Worm (Caenorhabditis elegans): ENCODE data around the gene C35A5.4.
A peak's percentile ranks its signal among the peaks of the same experiment; 100 is the strongest.

Gene C35A5.4

DNA sequence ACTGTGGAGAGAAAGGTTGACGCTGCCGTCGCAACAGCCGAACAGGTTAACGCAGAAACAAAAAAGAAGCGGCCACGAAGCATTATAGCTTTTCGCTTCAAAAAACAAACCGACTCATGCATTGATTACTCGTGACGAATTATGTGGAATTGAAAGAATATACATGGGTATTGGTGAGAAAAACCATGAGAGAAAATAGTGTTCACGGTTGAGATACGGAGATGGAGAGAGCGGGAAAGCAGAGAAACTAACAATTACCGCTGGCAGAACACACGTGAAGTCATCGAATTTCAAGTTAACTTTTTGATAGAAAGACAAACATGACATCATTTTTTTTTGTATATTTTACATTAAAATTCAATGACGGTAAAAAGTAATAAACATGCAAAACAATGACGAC is 38.5 kb downstream of the C35A5.4 start (continued):
- TF ChIP-seq nhr-84 (tag; optimal IDR thresholded peaks at IDR 0.05) (no peak), lir-3 (tag; optimal IDR thresholded peaks at IDR 0.05; ENCODE audit: poor library complexity) (no peak), nhr-47 (tag; optimal IDR thresholded peaks at IDR 0.05) (no peak), pqm-1 (tag; optimal IDR thresholded peaks at IDR 0.05) (no peak), hlh-4 (tag; optimal IDR thresholded peaks at IDR 0.05) (no peak), lin-13 (GFP tag; optimal IDR thresholded peaks at IDR 0.05) (no peak), mep-1 (tag; optimal IDR thresholded peaks at IDR 0.05) (peak; percentile 42), hpl-2 (GFP tag; optimal IDR thresholded peaks at IDR 0.05) (no peak), pax-3 (tag; optimal IDR thresholded peaks at IDR 0.05) (no peak), fkh-8 (tag; optimal IDR thresholded peaks at IDR 0.05) (peak; percentile 50), blmp-1 (tag; optimal IDR thresholded peaks at IDR 0.05) (peak; percentile 44), unc-30 (tag; optimal IDR thresholded peaks at IDR 0.05) (no peak), nhr-19 (GFP tag; conservative IDR thresholded peaks at IDR 0.05) (no peak), nhr-11 (tag; optimal IDR thresholded peaks at IDR 0.05) (no peak), ces-1 (GFP tag; optimal IDR thresholded peaks at IDR 0.05) (no peak), nhr-12 (tag; optimal IDR thresholded peaks at IDR 0.05) (no peak), lin-35 (GFP tag; optimal IDR thresholded peaks at IDR 0.05) (peak; percentile 7 to 56), ztf-4 (tag; optimal IDR thresholded peaks at IDR 0.05) (no peak), swsn-7 (tag; optimal IDR thresholded peaks at IDR 0.05) (no peak), lsy-2 (tag; optimal IDR thresholded peaks at IDR 0.05) (no peak), ceh-63 (GFP tag; optimal IDR thresholded peaks at IDR 0.05) (no peak), Y116A8C.19 (tag; optimal IDR thresholded peaks at IDR 0.05; ENCODE audit: borderline replicate concordance) (no peak), sox-4 (tag; optimal IDR thresholded peaks at IDR 0.05) (no peak), C16A3.4 (tag; optimal IDR thresholded peaks at IDR 0.05) (no peak), ztf-11 (tag; optimal IDR thresholded peaks at IDR 0.05) (no peak), isw-1 (GFP tag; IDR thresholded peaks at IDR 0.05) (no peak), nhr-237 (tag; optimal IDR thresholded peaks at IDR 0.05) (no peak), unc-62 (GFP tag; optimal IDR thresholded peaks at IDR 0.05) (no peak), aly-2 (tag; optimal IDR thresholded peaks at IDR 0.05) (no peak), ceh-82 (tag; optimal IDR thresholded peaks at IDR 0.05) (no peak), tlp-1 (tag; optimal IDR thresholded peaks at IDR 0.05) (no peak), lin-39 (tag; optimal IDR thresholded peaks at IDR 0.05) (no peak), mef-2 (tag; optimal IDR thresholded peaks at IDR 0.05) (no peak), aha-1 (tag; optimal IDR thresholded peaks at IDR 0.05) (no peak), zag-1 (tag; optimal IDR thresholded peaks at IDR 0.05) (no peak), nhr-85 (tag) (no peak), egl-27 (tag; optimal IDR thresholded peaks at IDR 0.05) (no peak), dsc-1 (tag; optimal IDR thresholded peaks at IDR 0.05) (no peak), nhr-76 (tag; optimal IDR thresholded peaks at IDR 0.05) (no peak), egl-13 (tag; optimal IDR thresholded peaks at IDR 0.05) (no peak), elt-3 (tag; optimal IDR thresholded peaks at IDR 0.05) (peak in 1 of 6 experiments; percentile 17), C34B4.2 (tag; optimal IDR thresholded peaks at IDR 0.05) (no peak), fos-1 (tag; optimal IDR thresholded peaks at IDR 0.05) (no peak), efl-3 (GFP tag; optimal IDR thresholded peaks at IDR 0.05) (no peak), nhr-20 (tag; optimal IDR thresholded peaks at IDR 0.05) (peak; percentile 53), jun-1 (tag; optimal IDR thresholded peaks at IDR 0.05) (no peak), nhr-90 (tag; optimal IDR thresholded peaks at IDR 0.05; ENCODE audit: poor library complexity) (peak; percentile 24), xbp-1 (tag; optimal IDR thresholded peaks at IDR 0.05) (no peak), ceh-8 (GFP tag; optimal IDR thresholded peaks at IDR 0.05) (no peak), mdl-1 (tag; optimal IDR thresholded peaks at IDR 0.05) (peak in 1 of 2 experiments; percentile 31), sup-37 (GFP tag; optimal IDR thresholded peaks at IDR 0.05) (no peak)

Measured in whole organism, L1 larva.